Worm (Caenorhabditis elegans) whole organism, late embryonic: ENCODE results near the gene mtrr-1.

Experiments used
- C08G9.2 ChIP-seq: sonication (generic microtip); optimal IDR thresholded peaks from 2 replicates; lab custom pipeline; 2016; ENCODE audit warnings: mild to moderate bottlenecking, missing genetic modification characterization, moderate library complexity, missing compliant biosample characterization
- C38D4.7 ChIP-seq: fragments of 200-800 bp; sonication (Bioruptor generic); optimal IDR thresholded peaks from 2 replicates; lab custom pipeline; 2018; ENCODE audit warnings: mild to moderate bottlenecking, missing genetic modification characterization, moderate library complexity, missing compliant biosample characterization
- K02D7.2 ChIP-seq: sonication (generic microtip); optimal IDR thresholded peaks from 2 replicates; lab custom pipeline; 2017; ENCODE audit warnings: mild to moderate bottlenecking, missing genetic modification characterization, missing compliant biosample characterization
- ama-1 ChIP-seq: fragments of 150-350 bp; optimal IDR thresholded peaks from 2 replicates; lab custom pipeline; 2014
- ceh-2 ChIP-seq: sonication (generic microtip); optimal IDR thresholded peaks from 2 replicates; lab custom pipeline; 2016; ENCODE audit warnings: missing genotype, missing genetic modification characterization, missing compliant biosample characterization
- ceh-22 ChIP-seq: sonication (generic microtip); optimal IDR thresholded peaks from 2 replicates; lab custom pipeline; 2017; ENCODE audit warnings: missing biosample characterization, missing genetic modification characterization
- ceh-24 ChIP-seq: sonication (generic microtip); optimal IDR thresholded peaks from 2 replicates; lab custom pipeline; 2016; ENCODE audit warnings: mild to moderate bottlenecking, missing genetic modification characterization, missing compliant biosample characterization
- ceh-30 ChIP-seq: fragments of 150-350 bp; optimal IDR thresholded peaks from 2 replicates; lab custom pipeline; 2014; ENCODE audit warnings: missing biosample characterization, missing genetic modification characterization
- ceh-31 ChIP-seq: sonication (generic microtip); optimal IDR thresholded peaks from 2 replicates; lab custom pipeline; 2016; ENCODE audit warnings: missing genetic modification characterization, missing compliant biosample characterization
- ceh-34 ChIP-seq: sonication (generic microtip); optimal IDR thresholded peaks from 2 replicates; lab custom pipeline; 2016; ENCODE audit warnings: mild to moderate bottlenecking, missing genetic modification characterization, missing compliant biosample characterization
- ceh-48 ChIP-seq: sonication (generic microtip); optimal IDR thresholded peaks from 2 replicates; lab custom pipeline; 2016; ENCODE audit warnings: missing genetic modification characterization, inconsistent platforms, missing compliant biosample characterization
- elt-4 ChIP-seq: sonication (generic microtip); optimal IDR thresholded peaks from 2 replicates; lab custom pipeline; 2016; ENCODE audit warnings: missing genetic modification characterization, missing compliant biosample characterization
- fax-1 ChIP-seq: sonication (generic microtip); optimal IDR thresholded peaks from 2 replicates; lab custom pipeline; 2016; ENCODE audit warnings: missing genotype, missing genetic modification characterization, missing compliant biosample characterization
- fkh-6 ChIP-seq: sonication (generic microtip); optimal IDR thresholded peaks from 2 replicates; lab custom pipeline; 2016; ENCODE audit warnings: missing genetic modification characterization, missing compliant biosample characterization
- gmeb-2 ChIP-seq: sonication (generic microtip); optimal IDR thresholded peaks from 2 replicates; lab custom pipeline; 2016; ENCODE audit warnings: missing genetic modification characterization, inconsistent platforms, missing compliant biosample characterization
- hlh-8 ChIP-seq: sonication (generic microtip); optimal IDR thresholded peaks from 2 replicates; lab custom pipeline; 2016; ENCODE audit warnings: missing genotype, missing genetic modification characterization, missing compliant biosample characterization
- odd-2 ChIP-seq: sonication (generic microtip); optimal IDR thresholded peaks from 2 replicates; lab custom pipeline; 2017; ENCODE audit warnings: antibody characterized with exemption, mild to moderate bottlenecking, missing genetic modification characterization, missing compliant biosample characterization
- pag-3 ChIP-seq: sonication (generic microtip); optimal IDR thresholded peaks from 2 replicates; lab custom pipeline; 2016; ENCODE audit warnings: missing compliant biosample characterization, missing genetic modification characterization, borderline replicate concordance
- pat-9 ChIP-seq: fragments of 200-800 bp; sonication (Bioruptor generic); optimal IDR thresholded peaks from 2 replicates; lab custom pipeline; 2018; ENCODE audit warnings: mild to moderate bottlenecking, missing genetic modification characterization, moderate library complexity, missing compliant biosample characterization
- pax-1 ChIP-seq: fragments of 150-350 bp; optimal IDR thresholded peaks from 2 replicates; lab custom pipeline; 2014; ENCODE audit warnings: missing biosample characterization, missing genetic modification characterization
- pha-2 ChIP-seq: sonication (generic microtip); optimal IDR thresholded peaks from 2 replicates; lab custom pipeline; 2017; ENCODE audit warnings: mild to moderate bottlenecking, missing genetic modification characterization, missing compliant biosample characterization
- pha-4 ChIP-seq: fragments of 150-350 bp; optimal IDR thresholded peaks from 2 replicates; lab custom pipeline; 2018; ENCODE audit warnings: missing biosample characterization, missing genetic modification reagents, missing genetic modification characterization
- pros-1 ChIP-seq: fragments of 150-350 bp; optimal IDR thresholded peaks from 2 replicates; lab custom pipeline; 2014; ENCODE audit warnings: missing biosample characterization, missing genetic modification reagents, missing genetic modification characterization
- sox-4 ChIP-seq: sonication (generic microtip); optimal IDR thresholded peaks from 2 replicates; lab custom pipeline; 2017; ENCODE audit warnings: mild to moderate bottlenecking, missing genetic modification characterization, inconsistent platforms, missing compliant biosample characterization
- syd-9 ChIP-seq: sonication (generic microtip); optimal IDR thresholded peaks from 2 replicates; lab custom pipeline; 2016; ENCODE audit warnings: mild to moderate bottlenecking, missing genetic modification characterization, moderate library complexity, missing compliant biosample characterization
- tbx-2 ChIP-seq: sonication (generic microtip); optimal IDR thresholded peaks from 2 replicates; lab custom pipeline; 2016; ENCODE audit warnings: missing genetic modification characterization, missing compliant biosample characterization
- tbx-7 ChIP-seq: sonication (generic microtip); optimal IDR thresholded peaks from 2 replicates; lab custom pipeline; 2016; ENCODE audit warnings: missing genotype, missing genetic modification characterization, missing compliant biosample characterization
- ttx-3 ChIP-seq: sonication (generic microtip); optimal IDR thresholded peaks from 2 replicates; lab custom pipeline; 2016; ENCODE audit warnings: missing genetic modification reagents, missing genetic modification characterization, missing compliant biosample characterization
- unc-42 ChIP-seq: sonication (generic microtip); optimal IDR thresholded peaks from 2 replicates; lab custom pipeline; 2016; ENCODE audit warnings: missing genotype, missing genetic modification characterization, missing compliant biosample characterization
- unc-55 ChIP-seq: sonication (generic microtip); optimal IDR thresholded peaks from 2 replicates; lab custom pipeline; 2017; ENCODE audit warnings: missing biosample characterization, missing genetic modification reagents, missing genetic modification characterization
- zip-5 ChIP-seq: sonication (generic microtip); optimal IDR thresholded peaks from 2 replicates; lab custom pipeline; 2016; ENCODE audit warnings: missing genetic modification characterization, missing compliant biosample characterization

mtrr-1 gene

ce11 chrII:9322870-9323349 is 37.1 kb downstream of the mtrr-1 start, which contains the start of gene rab-39:
Gene rab-39 (minus strand): TSS chrII:9322920.
- TF ChIP-seq ceh-48 (peak; percentile 3), unc-42 (tag; lab: Kevin White, UChicago) (peak; percentile 53), pros-1 (tag; lab: Kevin White, UChicago) (no peak)
- TF ChIP-seq, all 69 proteins: peak for 2

ce11 chrII:9323660-9324059 is 37.9 kb downstream of the mtrr-1 start, which contains the start of gene egli-1:
Gene egli-1 (plus strand): TSS chrII:9323960.
- no peak for TF ChIP-seq fax-1

ce11 chrII:9324824-9325351 is 39.1 kb downstream of the mtrr-1 start, which contains the start of gene eat-3:
Gene eat-3 (plus strand): TSS chrII:9324874.
- TF ChIP-seq unc-55 (GFP tag; lab: Kevin White, UChicago) (peak; percentile 2), ceh-34 (peak; percentile 41), ceh-30 (no peak)

- TF ChIP-seq C38D4.7 (GFP tag; lab: Kevin White, UChicago), result no peak
- no peak for TF ChIP-seq zip-5 (tag; lab: Kevin White, UChicago)
Measured at ce11 chrII:9325555-9325954, 39.8 kb downstream of the mtrr-1 start.

ce11 chrII:9329474-9329873 is 43.7 kb downstream of the mtrr-1 start, which contains the start of gene wbp-2:
Gene wbp-2 (plus strand): TSS chrII:9329774.
- no peak for TF ChIP-seq pax-1 (tag; lab: Kevin White, UChicago)
- no peak for TF ChIP-seq pros-1 (tag; lab: Kevin White, UChicago)
- TF ChIP-seq sox-4 (tag; lab: Kevin White, UChicago), result no peak
- TF ChIP-seq pha-4 (tag; lab: Kevin White, UChicago), result no peak
- TF ChIP-seq hlh-8 (tag; lab: Kevin White, UChicago), result no peak
- no peak for TF ChIP-seq pha-2 (tag; lab: Kevin White, UChicago)
- no peak for TF ChIP-seq odd-2 (tag; lab: Kevin White, UChicago)
- no peak for TF ChIP-seq K02D7.2 (tag; lab: Kevin White, UChicago)
- TF ChIP-seq ceh-34, result no peak
- no peak for TF ChIP-seq pag-3 (tag; lab: Kevin White, UChicago)
- TF ChIP-seq ttx-3 (tag; lab: Kevin White, UChicago), result no peak
- TF ChIP-seq unc-42 (tag; lab: Kevin White, UChicago), result no peak

- no peak for TF ChIP-seq C08G9.2 (tag; lab: Kevin White, UChicago)
- TF ChIP-seq syd-9 (tag; lab: Kevin White, UChicago), result no peak
- TF ChIP-seq ceh-24 (tag; lab: Kevin White, UChicago), result no peak
- no peak for TF ChIP-seq tbx-7 (tag; lab: Kevin White, UChicago)
- no peak for TF ChIP-seq elt-4 (tag; lab: Kevin White, UChicago)
- no peak for TF ChIP-seq ama-1 (lab: Kevin White, UChicago)
- TF ChIP-seq ceh-2 (tag; lab: Kevin White, UChicago), result no peak
- TF ChIP-seq gmeb-2 (tag; lab: Kevin White, UChicago), result no peak
- TF ChIP-seq fkh-6 (tag; lab: Kevin White, UChicago), result no peak
- no peak for TF ChIP-seq tbx-2
- no peak for TF ChIP-seq ceh-48
- TF ChIP-seq pat-9 (tag; lab: Kevin White, UChicago), result no peak
- no peak for TF ChIP-seq ceh-31 (tag; lab: Kevin White, UChicago)
- no peak for TF ChIP-seq K02D7.2 (tag; lab: Kevin White, UChicago)
- no peak for TF ChIP-seq pha-2 (tag; lab: Kevin White, UChicago)
- no peak for TF ChIP-seq ceh-22 (tag; lab: Kevin White, UChicago)
Measured at ce11 chrII:9331343-9331742, 45.6 kb downstream of the mtrr-1 start, which contains the start of gene eif-3.F. Gene eif-3.F (plus strand): TSS chrII:9331643.
